Fruit fly (Drosophila melanogaster): ENCODE data around the gene Sbp2.

Sbp2 gene

dm6 chr3L:8333574-8333973 is 29.6 kb downstream of the Sbp2 start:
- TF ChIP-seq ovo (GFP tag; optimal IDR thresholded peaks at IDR 0.05), result no peak
- TF ChIP-seq cnc (optimal IDR thresholded peaks at IDR 0.05), result no peak
- TF ChIP-seq toe (GFP tag; optimal IDR thresholded peaks at IDR 0.05), result no peak

dm6 chr3L:8334338-8334737 is 30.4 kb downstream of the Sbp2 start:
- TF ChIP-seq CG33017 (tag; optimal IDR thresholded peaks at IDR 0.05), result no peak
- TF ChIP-seq CG14711 (tag; optimal IDR thresholded peaks at IDR 0.05), result no peak
- no peak for TF ChIP-seq Crg-1 (GFP tag; optimal IDR thresholded peaks at IDR 0.05)
- TF ChIP-seq Hr96 (GFP tag; optimal IDR thresholded peaks at IDR 0.05), result no peak
- no peak for TF ChIP-seq Mnt (GFP tag; optimal IDR thresholded peaks at IDR 0.05)
- TF ChIP-seq CG5204 (GFP tag; optimal IDR thresholded peaks at IDR 0.05), result no peak
- TF ChIP-seq cic (GFP tag; optimal IDR thresholded peaks at IDR 0.05), result no peak
- TF ChIP-seq CG1620 (GFP tag; optimal IDR thresholded peaks at IDR 0.05), result no peak
- no peak for TF ChIP-seq CG11617 (GFP tag; optimal IDR thresholded peaks at IDR 0.05)
- TF ChIP-seq bab1 (GFP tag; optimal IDR thresholded peaks at IDR 0.05), result no peak
- no peak for TF ChIP-seq pad (GFP tag; optimal IDR thresholded peaks at IDR 0.05)
- no peak for TF ChIP-seq CG7045 (GFP tag; optimal IDR thresholded peaks at IDR 0.05)
- no peak for TF ChIP-seq cnc (optimal IDR thresholded peaks at IDR 0.05)
- no peak for TF ChIP-seq CG7101 (tag; optimal IDR thresholded peaks at IDR 0.05)
- TF ChIP-seq ovo (GFP tag; optimal IDR thresholded peaks at IDR 0.05), result no peak
- TF ChIP-seq CG12768 (GFP tag; optimal IDR thresholded peaks at IDR 0.05), result no peak
- TF ChIP-seq tj (GFP tag; optimal IDR thresholded peaks at IDR 0.05), result no peak
- TF ChIP-seq Clk (GFP tag; optimal IDR thresholded peaks at IDR 0.05), result no peak
- no peak for TF ChIP-seq toe (GFP tag; optimal IDR thresholded peaks at IDR 0.05)

- TF ChIP-seq Crg-1 (GFP tag; optimal IDR thresholded peaks at IDR 0.05), result no peak
- TF ChIP-seq CG7101 (tag; optimal IDR thresholded peaks at IDR 0.05), result no peak
- TF ChIP-seq cic (GFP tag; optimal IDR thresholded peaks at IDR 0.05), result no peak
- TF ChIP-seq CG33017 (tag; optimal IDR thresholded peaks at IDR 0.05), result no peak
- no peak for TF ChIP-seq CG14711 (tag; optimal IDR thresholded peaks at IDR 0.05)
- TF ChIP-seq CG12768 (GFP tag; optimal IDR thresholded peaks at IDR 0.05), result no peak
- no peak for TF ChIP-seq Hr96 (GFP tag; optimal IDR thresholded peaks at IDR 0.05)
- TF ChIP-seq CG1620 (GFP tag; optimal IDR thresholded peaks at IDR 0.05), result no peak
Observed at dm6 chr3L:8336372-8336771, 32.4 kb downstream of the Sbp2 start, which contains the start of gene Cpr66Cb. Gene Cpr66Cb (plus strand): TSS chr3L:8336672.

dm6 chr3L:8338921-8339320 is 35.0 kb downstream of the Sbp2 start, which contains the start of gene Pex2:
Gene Pex2 (plus strand): TSS chr3L:8339051.
- TF ChIP-seq CG14711 (tag; optimal IDR thresholded peaks at IDR 0.05) (peak; percentile 31), pad (GFP tag; optimal IDR thresholded peaks at IDR 0.05) (peak; percentile 15), Hr96 (GFP tag; optimal IDR thresholded peaks at IDR 0.05) (no peak), CG11617 (GFP tag; optimal IDR thresholded peaks at IDR 0.05) (peak; percentile 18), CG7045 (GFP tag; optimal IDR thresholded peaks at IDR 0.05) (no peak), ovo (GFP tag; optimal IDR thresholded peaks at IDR 0.05) (no peak), tj (GFP tag; optimal IDR thresholded peaks at IDR 0.05) (no peak), Clk (GFP tag; optimal IDR thresholded peaks at IDR 0.05) (no peak), Mnt (GFP tag; optimal IDR thresholded peaks at IDR 0.05) (peak; percentile 64), CG5204 (GFP tag; optimal IDR thresholded peaks at IDR 0.05) (peak; percentile 3), Crg-1 (GFP tag; optimal IDR thresholded peaks at IDR 0.05) (peak; percentile 34), CG7101 (tag; optimal IDR thresholded peaks at IDR 0.05) (peak; percentile 48), CG33017 (tag; optimal IDR thresholded peaks at IDR 0.05) (peak; percentile 51), kay (GFP tag; ENCODE audit: borderline replicate concordance) (peak; percentile 76), CG12768 (GFP tag; optimal IDR thresholded peaks at IDR 0.05) (peak; percentile 82), toe (GFP tag; optimal IDR thresholded peaks at IDR 0.05) (peak; percentile 43), CG1620 (GFP tag; optimal IDR thresholded peaks at IDR 0.05) (peak; percentile 57), cnc (optimal IDR thresholded peaks at IDR 0.05) (no peak), cic (GFP tag; optimal IDR thresholded peaks at IDR 0.05) (peak; percentile 99), bab1 (GFP tag; optimal IDR thresholded peaks at IDR 0.05) (peak; percentile 53)

dm6 chr3L:8340264-8341095 is 36.5 kb downstream of the Sbp2 start, which contains the start of the genes Prim1 and CG7083:
Gene Prim1 (plus strand): TSS chr3L:8340314.
Gene CG7083 (plus strand): TSS chr3L:8340785.
- TF ChIP-seq ovo (GFP tag; optimal IDR thresholded peaks at IDR 0.05), result peak; percentile 50
- TF ChIP-seq CG33017 (tag; optimal IDR thresholded peaks at IDR 0.05), result peak; percentile 38
- TF ChIP-seq cic (GFP tag; optimal IDR thresholded peaks at IDR 0.05), result peak; percentile 30
- TF ChIP-seq CG5204 (GFP tag; optimal IDR thresholded peaks at IDR 0.05), result peak; percentile 86
- peak; percentile 74 for TF ChIP-seq Hr96 (GFP tag; optimal IDR thresholded peaks at IDR 0.05)
- TF ChIP-seq pad (GFP tag; optimal IDR thresholded peaks at IDR 0.05), result peak; percentile 60
- peak; percentile 85 for TF ChIP-seq CG1620 (GFP tag; optimal IDR thresholded peaks at IDR 0.05)
- TF ChIP-seq CG11617 (GFP tag; optimal IDR thresholded peaks at IDR 0.05), result peak; percentile 85
- peak; percentile 56 for TF ChIP-seq CG14711 (tag; optimal IDR thresholded peaks at IDR 0.05)
- TF ChIP-seq Crg-1 (GFP tag; optimal IDR thresholded peaks at IDR 0.05), result peak; percentile 78
- peak; percentile 79 for TF ChIP-seq CG7101 (tag; optimal IDR thresholded peaks at IDR 0.05)
- peak; percentile 69 for TF ChIP-seq bab1 (GFP tag; optimal IDR thresholded peaks at IDR 0.05)
- TF ChIP-seq CG7045 (GFP tag; optimal IDR thresholded peaks at IDR 0.05), result peak; percentile 67
- peak; percentile 59 for TF ChIP-seq kay (GFP tag; ENCODE audit: borderline replicate concordance)
- peak; percentile 41 for TF ChIP-seq tj (GFP tag; optimal IDR thresholded peaks at IDR 0.05)
- peak; percentile 83 for TF ChIP-seq toe (GFP tag; optimal IDR thresholded peaks at IDR 0.05)
- no peak for TF ChIP-seq cnc (optimal IDR thresholded peaks at IDR 0.05)
- peak; percentile 79 for TF ChIP-seq CG12768 (GFP tag; optimal IDR thresholded peaks at IDR 0.05)
- no peak for TF ChIP-seq Clk (GFP tag; optimal IDR thresholded peaks at IDR 0.05)
- TF ChIP-seq Mnt (GFP tag; optimal IDR thresholded peaks at IDR 0.05), result peak; percentile 67
